Fruit fly (Drosophila melanogaster) whole organism, embryonic: ENCODE data around the gene prtp.

Experiments
- Abd-B ChIP-seq: fragments of 200-800 bp; sonication (Bioruptor generic); optimal IDR thresholded peaks from 2 replicates; lab custom pipeline; 2018; ENCODE audit warnings: missing biosample characterization, mild to moderate bottlenecking, missing genetic modification characterization, moderate library complexity
- B-H1 ChIP-seq: fragments of 200-800 bp; sonication (Bioruptor generic); IDR thresholded peaks from 3 replicates; pipeline ENCODE4 v1.3.6; 2022; ENCODE audit warnings: missing biosample characterization, missing genetic modification characterization
- BtbVII ChIP-seq: fragments of 200-800 bp; sonication (Bioruptor generic); optimal IDR thresholded peaks from 3 replicates; lab custom pipeline; 2017; ENCODE audit warnings: missing biosample characterization, mild to moderate bottlenecking, missing genetic modification characterization
- CG10147 ChIP-seq: fragments of 200-800 bp; sonication (Bioruptor generic); optimal IDR thresholded peaks from 2 replicates; lab custom pipeline; 2019; ENCODE audit warnings: missing biosample characterization, mild to moderate bottlenecking, missing genetic modification characterization, moderate library complexity
- CG11504 ChIP-seq: fragments of 200-800 bp; sonication (Bioruptor generic); optimal IDR thresholded peaks from 3 replicates; lab custom pipeline; 2019; ENCODE audit warnings: missing biosample characterization, mild to moderate bottlenecking, missing genetic modification characterization, moderate library complexity
- CG14860 ChIP-seq: fragments of 200-800 bp; sonication (Bioruptor generic); IDR thresholded peaks from 3 replicates; pipeline ENCODE4 v1.3.6; 2022; ENCODE audit warnings: missing biosample characterization, missing genetic modification characterization; ENCODE audit not compliant: partially characterized antibody
- CG15514 ChIP-seq: fragments of 200-800 bp; sonication (Bioruptor generic); optimal IDR thresholded peaks from 3 replicates; lab custom pipeline; 2017; ENCODE audit warnings: missing biosample characterization, missing genetic modification characterization, mild to moderate bottlenecking, moderate library complexity, missing genetic modification reagents
- CG18262 ChIP-seq: fragments of 200-800 bp; optimal IDR thresholded peaks from 3 replicates; lab custom pipeline; 2019; ENCODE audit warnings: missing biosample characterization, mild to moderate bottlenecking, missing genetic modification characterization, moderate library complexity
- CG18764 ChIP-seq: fragments of 200-800 bp; sonication (Bioruptor generic); optimal IDR thresholded peaks from 3 replicates; lab custom pipeline; 2016; ENCODE audit warnings: missing biosample characterization, missing genetic modification characterization
- CG31388 ChIP-seq: fragments of 200-800 bp; sonication (Bioruptor generic); optimal IDR thresholded peaks from 2 replicates; lab custom pipeline; 2016; ENCODE audit warnings: missing biosample characterization, missing genetic modification characterization
- CG33557 ChIP-seq: fragments of 200-800 bp; sonication (Bioruptor generic); optimal IDR thresholded peaks from 2 replicates; lab custom pipeline; 2019; ENCODE audit warnings: missing biosample characterization, mild to moderate bottlenecking, missing genetic modification characterization, moderate library complexity
- CG34376 ChIP-seq: fragments of 200-800 bp; sonication (Bioruptor generic); optimal IDR thresholded peaks from 2 replicates; lab custom pipeline; 2018; ENCODE audit warnings: missing biosample characterization, mild to moderate bottlenecking, missing genetic modification characterization
- CG42726 ChIP-seq: fragments of 200-800 bp; sonication (Bioruptor generic); IDR thresholded peaks from 2 replicates; pipeline ENCODE4 v1.3.6; 2022; ENCODE audit warnings: missing biosample characterization, missing genetic modification characterization; ENCODE audit not compliant: partially characterized antibody
- CG4360 ChIP-seq: fragments of 200-800 bp; sonication (Bioruptor generic); IDR thresholded peaks from 2 replicates; pipeline ENCODE4 v1.3.6; 2022; ENCODE audit warnings: missing biosample characterization, missing genetic modification characterization
- CG4730 ChIP-seq: fragments of 200-800 bp; sonication (Bioruptor generic); IDR thresholded peaks from 2 replicates; pipeline ENCODE4 v1.3.6; 2022; ENCODE audit warnings: missing biosample characterization, missing genetic modification characterization
- CG4820 ChIP-seq: fragments of 200-800 bp; sonication (Bioruptor generic); optimal IDR thresholded peaks from 3 replicates; lab custom pipeline; 2016; ENCODE audit warnings: missing biosample characterization, missing genetic modification characterization
- CG5180 ChIP-seq: fragments of 200-800 bp; sonication (Bioruptor generic); optimal IDR thresholded peaks from 3 replicates; lab custom pipeline; 2017; ENCODE audit warnings: missing biosample characterization, missing genetic modification characterization, mild to moderate bottlenecking, moderate library complexity, missing genetic modification reagents
- CG6683 ChIP-seq: fragments of 200-800 bp; sonication (Bioruptor generic); optimal IDR thresholded peaks from 2 replicates; lab custom pipeline; 2017; ENCODE audit warnings: missing biosample characterization, mild to moderate bottlenecking, missing genetic modification characterization, missing genetic modification reagents
- CG8281 ChIP-seq: fragments of 200-800 bp; sonication (Bioruptor generic); optimal IDR thresholded peaks from 2 replicates; lab custom pipeline; 2018; ENCODE audit warnings: missing biosample characterization, mild to moderate bottlenecking, missing genetic modification characterization, moderate library complexity
- CG9727 ChIP-seq: fragments of 200-800 bp; sonication (Bioruptor generic); optimal IDR thresholded peaks from 3 replicates; lab custom pipeline; 2017; ENCODE audit warnings: missing biosample characterization, mild to moderate bottlenecking, missing genetic modification characterization
- CG9797 ChIP-seq: fragments of 200-800 bp; sonication (Bioruptor generic); optimal IDR thresholded peaks from 3 replicates; lab custom pipeline; 2018; ENCODE audit warnings: missing biosample characterization, mild to moderate bottlenecking, missing genetic modification characterization
- Dip2 ChIP-seq: fragments of 200-800 bp; sonication (Bioruptor generic); IDR thresholded peaks from 2 replicates; pipeline ENCODE4 v1.3.6; 2022; ENCODE audit warnings: missing biosample characterization, missing genetic modification characterization
- Fer2 ChIP-seq: fragments of 200-800 bp; sonication (Bioruptor generic); optimal IDR thresholded peaks from 2 replicates; lab custom pipeline; 2018; ENCODE audit warnings: missing biosample characterization, mild to moderate bottlenecking, missing genetic modification characterization, moderate library complexity
- GATAe ChIP-seq: fragments of 200-800 bp; sonication (Bioruptor generic); conservative IDR thresholded peaks from 2 replicates; pipeline ENCODE4 v1.3.6; 2022; ENCODE audit warnings: missing biosample characterization, missing genetic modification characterization
- Gsc ChIP-seq: fragments of 200-800 bp; sonication (Bioruptor generic); IDR thresholded peaks from 2 replicates; pipeline ENCODE4 v1.3.6; 2022; ENCODE audit warnings: missing biosample characterization, missing genetic modification characterization
- Lpt ChIP-seq: fragments of >200 bp; optimal IDR thresholded peaks from 2 replicates; lab custom pipeline; 2018; ENCODE audit warnings: missing biosample characterization, missing genetic modification characterization
- Myb ChIP-seq: fragments of 200-800 bp; sonication (Bioruptor generic); optimal IDR thresholded peaks from 2 replicates; lab custom pipeline; 2016; ENCODE audit warnings: missing biosample characterization, missing genetic modification characterization
- abd-A ChIP-seq: fragments of 200-800 bp; sonication (Bioruptor generic); optimal IDR thresholded peaks from 3 replicates; lab custom pipeline; 2019; ENCODE audit warnings: missing biosample characterization, mild to moderate bottlenecking, missing genetic modification characterization, moderate library complexity
- corto ChIP-seq: fragments of 200-800 bp; sonication (Bioruptor generic); optimal IDR thresholded peaks from 2 replicates; lab custom pipeline; 2016; ENCODE audit warnings: missing biosample characterization, mild to moderate bottlenecking, missing genetic modification characterization, moderate library complexity
- dmrt99B ChIP-seq: fragments of 200-800 bp; sonication (Bioruptor generic); optimal IDR thresholded peaks from 2 replicates; lab custom pipeline; 2018; ENCODE audit warnings: missing biosample characterization, mild to moderate bottlenecking, missing genetic modification characterization, moderate library complexity
- en ChIP-seq: fragments of 200-800 bp; sonication (Bioruptor generic); optimal IDR thresholded peaks from 2 replicates; lab custom pipeline; 2016; ENCODE audit warnings: missing biosample characterization, missing genetic modification characterization
- fd102C ChIP-seq: fragments of 200-800 bp; sonication (Bioruptor generic); optimal IDR thresholded peaks from 2 replicates; lab custom pipeline; 2018; ENCODE audit warnings: missing biosample characterization, mild to moderate bottlenecking, missing genetic modification characterization, moderate library complexity
- fd3F ChIP-seq: fragments of 200-800 bp; sonication (Bioruptor generic); optimal IDR thresholded peaks from 2 replicates; lab custom pipeline; 2018; ENCODE audit warnings: missing biosample characterization, mild to moderate bottlenecking, missing genetic modification characterization, moderate library complexity
- jing ChIP-seq: fragments of 200-800 bp; sonication (Bioruptor generic); optimal IDR thresholded peaks from 2 replicates; lab custom pipeline; 2018; ENCODE audit warnings: missing biosample characterization, mild to moderate bottlenecking, missing genetic modification characterization
- kay ChIP-seq: fragments of 200-800 bp; sonication (Bioruptor generic); optimal IDR thresholded peaks from 2 replicates; lab custom pipeline; 2016; ENCODE audit warnings: missing biosample characterization, missing genetic modification characterization
- klu ChIP-seq: fragments of 200-800 bp; sonication (Bioruptor generic); IDR thresholded peaks from 2 replicates; pipeline ENCODE4 v1.3.6; 2022; ENCODE audit warnings: missing biosample characterization, missing genetic modification characterization
- lbe ChIP-seq: fragments of 200-800 bp; sonication (Bioruptor generic); optimal IDR thresholded peaks from 2 replicates; lab custom pipeline; 2016; ENCODE audit warnings: missing biosample characterization, mild to moderate bottlenecking, missing genetic modification characterization
- mld ChIP-seq: fragments of 200-800 bp; sonication (Bioruptor generic); IDR thresholded peaks from 3 replicates; pipeline ENCODE4 v1.3.6; 2022; ENCODE audit warnings: missing biosample characterization, missing genetic modification characterization; ENCODE audit not compliant: partially characterized antibody
- pb ChIP-seq: fragments of 200-800 bp; sonication (Bioruptor generic); optimal IDR thresholded peaks from 3 replicates; lab custom pipeline; 2016; ENCODE audit warnings: missing biosample characterization, missing genetic modification characterization
- rib ChIP-seq: fragments of 200-800 bp; sonication (Bioruptor generic); IDR thresholded peaks from 2 replicates; pipeline ENCODE4 v1.3.6; 2022; ENCODE audit warnings: missing biosample characterization, missing genetic modification characterization
- sd ChIP-seq: fragments of 200-800 bp; sonication (Bioruptor generic); optimal IDR thresholded peaks from 3 replicates; lab custom pipeline; 2018; ENCODE audit warnings: missing biosample characterization, mild to moderate bottlenecking, missing genetic modification characterization, moderate library complexity
- seq ChIP-seq: fragments of 200-800 bp; sonication (Bioruptor generic); IDR thresholded peaks from 2 replicates; pipeline ENCODE4 v1.3.6; 2022; ENCODE audit warnings: missing biosample characterization, missing genetic modification characterization
- sna ChIP-seq: fragments of 200-800 bp; sonication (Bioruptor generic); IDR thresholded peaks from 2 replicates; pipeline ENCODE4 v1.3.6; 2022; ENCODE audit warnings: missing biosample characterization, missing genetic modification characterization; ENCODE audit not compliant: partially characterized antibody
- tio ChIP-seq: fragments of 200-800 bp; sonication (Bioruptor generic); optimal IDR thresholded peaks from 2 replicates; lab custom pipeline; 2017; ENCODE audit warnings: missing biosample characterization, missing genetic modification characterization, inconsistent platforms
- toy ChIP-seq: fragments of 200-800 bp; sonication (Bioruptor generic); IDR thresholded peaks from 2 replicates; pipeline ENCODE4 v1.3.6; 2022; ENCODE audit warnings: missing biosample characterization, missing genetic modification characterization
- trh ChIP-seq: fragments of 200-800 bp; sonication (Bioruptor generic); optimal IDR thresholded peaks from 2 replicates; lab custom pipeline; 2016; ENCODE audit warnings: missing biosample characterization, missing genetic modification characterization
- yki ChIP-seq: fragments of >200 bp; optimal IDR thresholded peaks from 3 replicates; lab custom pipeline; 2018
- zfh2 ChIP-seq: fragments of 200-800 bp; sonication (Bioruptor generic); optimal IDR thresholded peaks from 2 replicates; lab custom pipeline; 2016; ENCODE audit warnings: missing biosample characterization, missing genetic modification characterization

prtp gene

DNA sequence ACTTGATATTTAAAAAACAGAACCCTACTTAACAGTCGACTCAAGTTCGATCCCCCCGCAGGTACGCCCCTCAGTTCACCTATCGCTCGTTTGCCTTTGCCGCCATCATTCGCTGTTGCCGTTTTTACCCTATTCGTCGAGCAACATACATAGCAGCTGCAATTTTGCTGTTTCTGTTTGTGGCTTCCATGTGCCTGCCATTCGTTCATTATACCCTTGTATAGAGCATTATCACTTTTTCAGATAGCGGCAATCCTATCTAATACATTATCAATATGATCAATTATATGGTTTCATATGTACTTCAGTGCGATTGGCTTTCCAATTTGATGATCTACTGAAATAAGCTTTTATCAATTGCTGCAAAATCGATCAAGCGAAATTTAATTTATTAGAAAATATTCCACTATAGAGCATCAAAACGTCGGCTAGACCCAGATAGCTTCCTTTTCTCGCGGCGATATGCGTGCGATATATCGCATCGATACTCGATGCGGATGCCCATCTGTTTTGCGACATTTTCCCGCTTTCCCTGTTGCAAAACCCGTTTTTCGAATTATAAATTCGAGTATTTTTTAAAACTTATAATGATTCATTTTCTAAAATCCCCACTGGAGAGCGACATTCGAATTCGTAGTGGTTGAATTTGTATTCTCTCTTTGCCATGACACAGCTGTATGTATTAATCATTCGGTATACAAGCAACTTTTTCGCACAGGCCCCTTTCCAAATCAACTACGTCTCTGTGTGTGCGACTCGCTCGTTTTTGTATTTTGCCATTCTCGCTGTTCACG is 422 bp upstream of the prtp start (continued):
- TF ChIP-seq jing (GFP tag; lab: Kevin White, UChicago) (peak; percentile 79), CG8281 (tag; lab: Kevin White, UChicago) (peak; percentile 70), CG33557 (GFP tag; lab: Kevin White, UChicago) (peak; percentile 87), CG14860 (GFP tag; lab: Robert Waterston, UW) (peak; percentile 48; the same call in 2 of the 3 replicates), Dip2 (GFP tag; lab: Robert Waterston, UW) (no peak), B-H1 (GFP tag; lab: Robert Waterston, UW) (peak; percentile 65), CG31388 (GFP tag; lab: Kevin White, UChicago) (peak; percentile 82), zfh2 (GFP tag; lab: Kevin White, UChicago) (peak; percentile 83), en (GFP tag; lab: Kevin White, UChicago) (peak; percentile 67), CG4730 (peak; percentile 70), Gsc (GFP tag; lab: Robert Waterston, UW) (peak; percentile 65), kay (GFP tag; lab: Kevin White, UChicago) (peak; percentile 79), mld (GFP tag; lab: Robert Waterston, UW) (peak; percentile 64; the same call in 1 of the 3 replicates), Myb (GFP tag; lab: Kevin White, UChicago) (peak; percentile 75), Lpt (GFP tag; lab: Kevin White, UChicago) (no peak), klu (GFP tag; lab: Robert Waterston, UW) (peak; percentile 79), CG18764 (GFP tag; lab: Kevin White, UChicago) (peak; percentile 50), CG6683 (peak; percentile 76), fd3F (GFP tag; lab: Kevin White, UChicago) (peak; percentile 75), pb (GFP tag; lab: Kevin White, UChicago) (peak; percentile 81), CG10147 (GFP tag; lab: Kevin White, UChicago) (peak; percentile 93), Fer2 (peak; percentile 65), CG4360 (GFP tag; lab: Robert Waterston, UW) (peak; percentile 34; the same call in 1 of the 2 replicates), CG9797 (GFP tag; lab: Kevin White, UChicago) (no peak), fd102C (GFP tag; lab: Kevin White, UChicago) (no peak), Abd-B (peak; percentile 89), dmrt99B (peak; percentile 90), rib (GFP tag; lab: Robert Waterston, UW) (peak; percentile 88), tio (GFP tag; lab: Kevin White, UChicago) (peak; percentile 89), sd (tag; lab: Kevin White, UChicago) (peak; percentile 74), GATAe (GFP tag; lab: Robert Waterston, UW) (peak; percentile 60), trh (GFP tag; lab: Kevin White, UChicago) (peak; percentile 69), CG34376 (peak; percentile 71), CG42726 (GFP tag; lab: Robert Waterston, UW) (no peak), CG18262 (tag; lab: Kevin White, UChicago) (peak; percentile 93), CG11504 (peak; percentile 87), abd-A (peak; percentile 18), seq (GFP tag; lab: Robert Waterston, UW) (peak; percentile 75), toy (GFP tag; lab: Robert Waterston, UW) (peak; percentile 51; the same call in 1 of the 2 replicates), CG9727 (GFP tag; lab: Kevin White, UChicago) (peak; percentile 91), BtbVII (GFP tag; lab: Kevin White, UChicago) (peak; percentile 84), corto (GFP tag; lab: Kevin White, UChicago) (peak; percentile 70), lbe (GFP tag; lab: Kevin White, UChicago) (peak; percentile 82), CG5180 (GFP tag; lab: Kevin White, UChicago) (peak; percentile 72), CG15514 (GFP tag; lab: Kevin White, UChicago) (peak; percentile 51), yki (lab: Kevin White, UChicago) (no peak), sna (GFP tag; lab: Robert Waterston, UW) (peak; percentile 68; the same call in 1 of the 2 replicates), CG4820 (peak; percentile 84)
